Fruit fly (Drosophila melanogaster): ENCODE data around the gene RpS13.

The RpS13 gene

dm6 chr2L:8333185-8333584, 31.3 kb downstream of the RpS13 start:
- TF ChIP-seq Sox14 (GFP tag; optimal IDR thresholded peaks at IDR 0.05), result no peak
- TF ChIP-seq CG6854 (GFP tag; optimal IDR thresholded peaks at IDR 0.05), result no peak
- TF ChIP-seq eg (GFP tag; IDR thresholded peaks at IDR 0.05), result no peak
- TF ChIP-seq CG11902 (GFP tag; optimal IDR thresholded peaks at IDR 0.05), result no peak
- no peak for TF ChIP-seq CG32006 (GFP tag; optimal IDR thresholded peaks at IDR 0.05)
- TF ChIP-seq CG31627 (GFP tag; optimal IDR thresholded peaks at IDR 0.05), result no peak
- TF ChIP-seq cyc (GFP tag; optimal IDR thresholded peaks at IDR 0.05), result no peak
- TF ChIP-seq salr (GFP tag; optimal IDR thresholded peaks at IDR 0.05), result no peak
- TF ChIP-seq Hr4 (GFP tag; optimal IDR thresholded peaks at IDR 0.05), result no peak
- TF ChIP-seq CG6792 (GFP tag; optimal IDR thresholded peaks at IDR 0.05), result no peak
- TF ChIP-seq fd85E (GFP tag; optimal IDR thresholded peaks at IDR 0.05), result no peak
- TF ChIP-seq CG4318 (GFP tag; optimal IDR thresholded peaks at IDR 0.05), result no peak
- TF ChIP-seq Eip93F (GFP tag; optimal IDR thresholded peaks at IDR 0.05), result no peak

dm6 chr2L:8328526-8329097, 35.9 kb downstream of the RpS13 start:
- TF ChIP-seq CG11294 (GFP tag; IDR thresholded peaks at IDR 0.05) (no peak), Eip78C (GFP tag) (peak; percentile 33), svp (GFP tag) (peak; percentile 2)

- TF ChIP-seq CG31627 (GFP tag; optimal IDR thresholded peaks at IDR 0.05) (no peak), Eip93F (GFP tag; optimal IDR thresholded peaks at IDR 0.05) (no peak), svp (GFP tag) (peak; percentile 3), pdm3 (GFP tag; optimal IDR thresholded peaks at IDR 0.05) (no peak), fd59A (GFP tag; optimal IDR thresholded peaks at IDR 0.05) (no peak), fkh (GFP tag; optimal IDR thresholded peaks at IDR 0.05) (no peak), CG11294 (GFP tag; IDR thresholded peaks at IDR 0.05) (no peak), vri (GFP tag; optimal IDR thresholded peaks at IDR 0.05) (no peak)
Observed at dm6 chr2L:8327783-8328327, 36.6 kb downstream of the RpS13 start.

- TF ChIP-seq Lpt (GFP tag; optimal IDR thresholded peaks at IDR 0.05) (no peak), fd85E (GFP tag; optimal IDR thresholded peaks at IDR 0.05) (no peak), Eip78C (GFP tag) (no peak), Sox14 (GFP tag; optimal IDR thresholded peaks at IDR 0.05) (no peak), Hr39 (GFP tag; optimal IDR thresholded peaks at IDR 0.05) (no peak), fd59A (GFP tag; optimal IDR thresholded peaks at IDR 0.05) (no peak), Smox (GFP tag; optimal IDR thresholded peaks at IDR 0.05) (no peak), CG8319 (GFP tag; optimal IDR thresholded peaks at IDR 0.05) (no peak), CG32006 (GFP tag; optimal IDR thresholded peaks at IDR 0.05) (no peak), cyc (GFP tag; optimal IDR thresholded peaks at IDR 0.05) (no peak), achi (GFP tag; optimal IDR thresholded peaks at IDR 0.05) (no peak), CG6163 (GFP tag; IDR thresholded peaks at IDR 0.05) (no peak), CG1621 (tag; optimal IDR thresholded peaks at IDR 0.05) (no peak), CG34406 (GFP tag; optimal IDR thresholded peaks at IDR 0.05) (no peak)
Observed at dm6 chr2L:8327272-8327555, 37.2 kb downstream of the RpS13 start, which contains the start of gene CG14275. Gene CG14275 (plus strand): TSS chr2L:8327456.

- peak; percentile 1 for TF ChIP-seq acj6 (GFP tag; optimal IDR thresholded peaks at IDR 0.05)
- TF ChIP-seq CG32006 (GFP tag; optimal IDR thresholded peaks at IDR 0.05), result peak; percentile 46
- TF ChIP-seq salr (GFP tag; optimal IDR thresholded peaks at IDR 0.05), result no peak
- peak; percentile 59 for TF ChIP-seq CG8119 (GFP tag; IDR thresholded peaks at IDR 0.05)
- peak; percentile 31 for TF ChIP-seq Sox102F (GFP tag; optimal IDR thresholded peaks at IDR 0.05)
- TF ChIP-seq Lpt (GFP tag; optimal IDR thresholded peaks at IDR 0.05), result no peak
- no peak for TF ChIP-seq CG7368 (GFP tag; optimal IDR thresholded peaks at IDR 0.05)
- TF ChIP-seq CG6163 (GFP tag; IDR thresholded peaks at IDR 0.05), result no peak
- no peak for TF ChIP-seq CG10669 (GFP tag; optimal IDR thresholded peaks at IDR 0.05)
- TF ChIP-seq achi (GFP tag; optimal IDR thresholded peaks at IDR 0.05), result no peak
- TF ChIP-seq Blimp-1 (GFP tag; optimal IDR thresholded peaks at IDR 0.05), result no peak
- TF ChIP-seq CG6808 (GFP tag; optimal IDR thresholded peaks at IDR 0.05), result no peak
- TF ChIP-seq cyc (GFP tag; optimal IDR thresholded peaks at IDR 0.05), result peak; percentile 35
- peak; percentile 58 for TF ChIP-seq esn (GFP tag; optimal IDR thresholded peaks at IDR 0.05)
- no peak for TF ChIP-seq spab (GFP tag; optimal IDR thresholded peaks at IDR 0.05)
- TF ChIP-seq CG3919 (GFP tag; optimal IDR thresholded peaks at IDR 0.05), result no peak
- TF ChIP-seq net (GFP tag; optimal IDR thresholded peaks at IDR 0.05), result no peak
- no peak for TF ChIP-seq fd85E (GFP tag; optimal IDR thresholded peaks at IDR 0.05)
- no peak for TF ChIP-seq CG9139 (GFP tag; optimal IDR thresholded peaks at IDR 0.05)
- TF ChIP-seq Eip93F (GFP tag; optimal IDR thresholded peaks at IDR 0.05), result no peak
- TF ChIP-seq CG1621 (tag; optimal IDR thresholded peaks at IDR 0.05), result no peak
- peak; percentile 3 for TF ChIP-seq vri (GFP tag; optimal IDR thresholded peaks at IDR 0.05)
Observed at dm6 chr2L:8326414-8327271, 37.8 kb downstream of the RpS13 start.

Data from whole organism, prepupa.